Worm (Caenorhabditis elegans): ENCODE results near the gene fip-1.

DNA sequence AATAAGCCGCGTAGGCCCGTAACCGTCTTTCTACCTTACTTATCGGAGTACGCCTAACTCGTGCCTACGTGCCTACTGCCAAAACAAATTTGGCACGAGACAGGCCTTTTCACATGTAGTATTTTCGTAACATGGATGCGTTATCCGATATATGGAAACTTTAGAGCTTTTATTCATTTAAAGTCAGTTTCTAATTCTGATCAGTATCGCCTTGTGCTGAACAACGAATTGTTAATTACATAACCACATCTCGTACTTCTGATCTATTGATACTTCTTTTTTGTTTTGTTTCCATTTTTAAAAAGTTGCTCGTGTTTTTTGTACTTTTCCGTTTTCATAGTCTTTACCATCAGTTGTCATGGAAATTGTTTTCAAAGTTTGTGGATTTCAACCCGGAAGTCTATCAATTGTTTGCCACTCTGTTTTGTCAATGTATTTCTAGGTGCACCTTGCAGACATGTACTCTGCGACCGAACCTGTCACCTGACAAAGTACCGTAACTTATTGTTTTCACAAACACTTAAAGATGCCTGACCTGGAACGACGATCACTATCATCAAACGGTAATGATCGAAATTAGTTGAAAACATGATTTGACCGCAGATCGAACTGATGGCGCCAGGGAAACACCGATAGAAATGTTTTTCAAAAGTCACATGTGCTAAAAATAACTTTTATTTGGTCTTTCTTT, 18.3 kb downstream of the fip-1 start:
- no peak for TF ChIP-seq him-1 (tag; optimal IDR thresholded peaks at IDR 0.05)
- no peak for TF ChIP-seq W03F9.2 (tag; optimal IDR thresholded peaks at IDR 0.05)

Data from whole organism, L4/young adult.